Fruit fly (Drosophila melanogaster): ENCODE data around the gene CG13484.
A peak's percentile ranks its signal among the peaks of the same experiment; 100 is the strongest.

CG13484 gene

dm6 chr3L:14037655-14038644 lies 14.9 kb downstream of the CG13484 start:
- TF ChIP-seq h (optimal IDR thresholded peaks at IDR 0.05) (no peak), psq (optimal IDR thresholded peaks at IDR 0.05) (no peak), Myc (optimal IDR thresholded peaks at IDR 0.05) (no peak), insv (optimal IDR thresholded peaks at IDR 0.05) (no peak), Sin3A (optimal IDR thresholded peaks at IDR 0.05) (no peak), ttk (optimal IDR thresholded peaks at IDR 0.05) (no peak)

dm6 chr3L:14036867-14037313 lies 16.0 kb downstream of the CG13484 start, which contains the start of gene Hsp110:
TSS of gene Hsp110 (plus strand) at chr3L:14037019.
- no peak for TF ChIP-seq Myc (optimal IDR thresholded peaks at IDR 0.05)
- TF ChIP-seq ttk (optimal IDR thresholded peaks at IDR 0.05), result no peak
- no peak for TF ChIP-seq psq (optimal IDR thresholded peaks at IDR 0.05)
- TF ChIP-seq h (optimal IDR thresholded peaks at IDR 0.05), result no peak
- TF ChIP-seq insv (optimal IDR thresholded peaks at IDR 0.05), result no peak

- no peak for TF ChIP-seq insv (optimal IDR thresholded peaks at IDR 0.05)
- TF ChIP-seq ttk (optimal IDR thresholded peaks at IDR 0.05), result no peak
- TF ChIP-seq h (optimal IDR thresholded peaks at IDR 0.05), result no peak
- no peak for TF ChIP-seq psq (optimal IDR thresholded peaks at IDR 0.05)
- no peak for TF ChIP-seq Myc (optimal IDR thresholded peaks at IDR 0.05)
- TF ChIP-seq Sin3A (optimal IDR thresholded peaks at IDR 0.05), result no peak
These were observed 18.4 kb downstream of the CG13484 start, which contains the start of gene CG6661 for dm6 chr3L:14034476-14034875. TSS of gene CG6661 (plus strand) at chr3L:14034776.

dm6 chr3L:14031171-14032126 lies 21.4 kb downstream of the CG13484 start, which contains the start of the genes CG6650 and endos:
TSS of gene CG6650 (plus strand) at chr3L:14031450.
TSS of gene endos (minus strand) at chr3L:14031706.
- TF ChIP-seq Sin3A (optimal IDR thresholded peaks at IDR 0.05), result no peak
- no peak for TF ChIP-seq Myc (optimal IDR thresholded peaks at IDR 0.05)
- no peak for TF ChIP-seq psq (optimal IDR thresholded peaks at IDR 0.05)
- TF ChIP-seq h (optimal IDR thresholded peaks at IDR 0.05), result no peak
- TF ChIP-seq insv (optimal IDR thresholded peaks at IDR 0.05), result no peak
- TF ChIP-seq ttk (optimal IDR thresholded peaks at IDR 0.05), result no peak

- TF ChIP-seq psq (optimal IDR thresholded peaks at IDR 0.05) (no peak), Myc (optimal IDR thresholded peaks at IDR 0.05) (no peak), insv (optimal IDR thresholded peaks at IDR 0.05) (no peak), h (optimal IDR thresholded peaks at IDR 0.05) (no peak), ttk (optimal IDR thresholded peaks at IDR 0.05) (no peak), Sin3A (optimal IDR thresholded peaks at IDR 0.05) (no peak)
These were observed 24.1 kb downstream of the CG13484 start, which contains the start of gene Ptip for dm6 chr3L:14028485-14029384. TSS of gene Ptip (minus strand) at chr3L:14029121.

- TF ChIP-seq ttk (optimal IDR thresholded peaks at IDR 0.05) (no peak), insv (optimal IDR thresholded peaks at IDR 0.05) (no peak), Myc (optimal IDR thresholded peaks at IDR 0.05) (no peak), Sin3A (optimal IDR thresholded peaks at IDR 0.05) (no peak)
These were observed 25.3 kb downstream of the CG13484 start for dm6 chr3L:14027549-14027948.

- TF ChIP-seq Myc (optimal IDR thresholded peaks at IDR 0.05), result no peak
- no peak for TF ChIP-seq ttk (optimal IDR thresholded peaks at IDR 0.05)
These were observed 27.1 kb downstream of the CG13484 start for dm6 chr3L:14025736-14026135.

dm6 chr3L:14006704-14007126 lies 46.2 kb downstream of the CG13484 start:
- TF ChIP-seq h (optimal IDR thresholded peaks at IDR 0.05) (no peak), Sin3A (optimal IDR thresholded peaks at IDR 0.05) (no peak), insv (optimal IDR thresholded peaks at IDR 0.05) (no peak), Myc (optimal IDR thresholded peaks at IDR 0.05) (no peak), psq (optimal IDR thresholded peaks at IDR 0.05) (no peak), ttk (optimal IDR thresholded peaks at IDR 0.05) (no peak)

dm6 chr3L:14005627-14006287 lies 47.1 kb downstream of the CG13484 start:
- TF ChIP-seq Sin3A (optimal IDR thresholded peaks at IDR 0.05) (no peak), ttk (optimal IDR thresholded peaks at IDR 0.05) (no peak), Myc (optimal IDR thresholded peaks at IDR 0.05) (no peak)

- no peak for TF ChIP-seq Myc (optimal IDR thresholded peaks at IDR 0.05)
- TF ChIP-seq psq (optimal IDR thresholded peaks at IDR 0.05), result peak; percentile 44
These were observed 47.9 kb downstream of the CG13484 start for dm6 chr3L:14004963-14005458.

- peak; percentile 97 for TF ChIP-seq psq (optimal IDR thresholded peaks at IDR 0.05)
- no peak for TF ChIP-seq Myc (optimal IDR thresholded peaks at IDR 0.05)
These were observed 48.9 kb downstream of the CG13484 start for dm6 chr3L:14004041-14004407.
